Fruit fly (Drosophila melanogaster): ENCODE measurements around the gene CG4770.

DNA sequence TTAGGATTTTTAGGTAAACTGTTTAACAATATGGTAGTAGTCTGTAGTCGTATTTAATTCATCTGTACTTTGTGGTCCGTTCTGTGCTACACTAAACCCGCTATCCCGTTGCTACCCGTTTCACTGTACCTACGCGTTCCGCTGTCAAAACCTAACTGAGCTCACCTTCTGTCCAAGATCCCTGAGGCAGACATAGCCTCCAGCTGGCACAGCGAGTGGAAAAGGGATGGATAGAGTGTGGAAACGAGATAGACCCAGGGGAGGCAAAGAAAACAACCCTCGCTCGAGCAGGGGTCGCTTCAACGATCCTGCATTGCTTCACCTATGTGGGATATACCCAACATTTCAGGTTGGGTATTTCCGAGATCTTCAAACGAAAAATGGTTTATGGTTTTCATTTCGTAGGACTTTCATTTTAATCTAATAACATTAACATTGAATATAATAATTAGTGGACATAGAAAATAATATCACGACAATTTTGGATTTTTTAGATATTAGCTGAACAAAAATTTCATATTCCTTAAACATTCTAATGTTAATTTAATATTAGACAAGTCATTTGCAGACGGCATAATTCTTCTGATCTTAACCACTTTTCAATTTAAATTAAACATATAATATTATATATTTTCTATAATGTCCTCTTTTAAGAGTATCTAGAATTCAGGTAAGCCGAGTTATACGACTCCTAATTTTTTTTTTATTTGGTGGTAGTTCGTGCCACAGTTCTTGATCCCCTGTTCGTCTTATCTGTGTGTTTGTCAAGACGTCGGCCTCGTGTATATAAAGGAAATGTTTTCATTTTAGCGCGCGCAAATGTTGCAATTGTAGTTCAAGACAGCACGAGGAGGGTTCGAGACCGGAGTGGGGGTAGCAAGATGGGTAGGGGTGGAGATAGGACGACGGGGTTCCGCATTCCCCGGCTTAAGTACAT, 16.8 kb downstream of the CG4770 start, which contains the start of gene mira:
- TF ChIP-seq Ets96B (tag; optimal IDR thresholded peaks at IDR 0.05): no peak
- TF ChIP-seq dac (GFP tag; optimal IDR thresholded peaks at IDR 0.05): no peak
- no peak for TF ChIP-seq Hr38 (GFP tag; optimal IDR thresholded peaks at IDR 0.05)
- no peak for TF ChIP-seq ss (GFP tag; optimal IDR thresholded peaks at IDR 0.05)
